Worm (Caenorhabditis elegans) whole organism, late embryonic: ENCODE results near the gene ZK809.5.

ENCODE experiments used
- C08G9.2 ChIP-seq: sonication (generic microtip); optimal IDR thresholded peaks from 2 replicates; lab custom pipeline; 2016; ENCODE audit warnings: mild to moderate bottlenecking, missing genetic modification characterization, moderate library complexity, missing compliant biosample characterization
- C38D4.7 ChIP-seq: fragments of 200-800 bp; sonication (Bioruptor generic); optimal IDR thresholded peaks from 2 replicates; lab custom pipeline; 2018; ENCODE audit warnings: mild to moderate bottlenecking, missing genetic modification characterization, moderate library complexity, missing compliant biosample characterization
- F13H6.1 ChIP-seq: sonication (generic microtip); optimal IDR thresholded peaks from 2 replicates; lab custom pipeline; 2016; ENCODE audit warnings: missing genetic modification characterization, missing compliant biosample characterization
- K02D7.2 ChIP-seq: sonication (generic microtip); optimal IDR thresholded peaks from 2 replicates; lab custom pipeline; 2017; ENCODE audit warnings: mild to moderate bottlenecking, missing genetic modification characterization, missing compliant biosample characterization
- ama-1 ChIP-seq: fragments of 150-350 bp; optimal IDR thresholded peaks from 2 replicates; lab custom pipeline; 2014
- ceh-19 ChIP-seq: fragments of 200-800 bp; sonication (Bioruptor generic); optimal IDR thresholded peaks from 2 replicates; lab custom pipeline; 2018; ENCODE audit warnings: mild to moderate bottlenecking, missing genetic modification characterization, missing compliant biosample characterization
- ceh-30 ChIP-seq: fragments of 150-350 bp; optimal IDR thresholded peaks from 2 replicates; lab custom pipeline; 2014; ENCODE audit warnings: missing biosample characterization, missing genetic modification characterization
- ceh-31 ChIP-seq: sonication (generic microtip); optimal IDR thresholded peaks from 2 replicates; lab custom pipeline; 2016; ENCODE audit warnings: missing genetic modification characterization, missing compliant biosample characterization
- ceh-45 ChIP-seq: fragments of 200-800 bp; sonication (Bioruptor generic); IDR thresholded peaks from 2 replicates; pipeline ENCODE4 v1.3.6; 2022; ENCODE audit warnings: missing genetic modification reagents, missing genetic modification characterization, missing compliant biosample characterization
- ceh-48 ChIP-seq: sonication (generic microtip); optimal IDR thresholded peaks from 2 replicates; lab custom pipeline; 2016; ENCODE audit warnings: missing genetic modification characterization, inconsistent platforms, missing compliant biosample characterization
- ceh-9 ChIP-seq: sonication (generic microtip); optimal IDR thresholded peaks from 2 replicates; lab custom pipeline; 2016; ENCODE audit warnings: mild to moderate bottlenecking, missing genetic modification characterization, inconsistent platforms, missing compliant biosample characterization
- dmd-4 ChIP-seq: sonication (generic microtip); optimal IDR thresholded peaks from 2 replicates; lab custom pipeline; 2016; ENCODE audit warnings: borderline replicate concordance, missing genetic modification characterization, missing compliant biosample characterization
- dve-1 ChIP-seq: sonication (generic microtip); optimal IDR thresholded peaks from 2 replicates; lab custom pipeline; 2017; ENCODE audit warnings: antibody characterized with exemption, mild to moderate bottlenecking, missing genetic modification characterization, missing compliant biosample characterization
- elt-2 ChIP-seq: sonication (generic microtip); optimal IDR thresholded peaks from 2 replicates; lab custom pipeline; 2016; ENCODE audit warnings: missing genetic modification reagents, missing genetic modification characterization, missing compliant biosample characterization
- elt-4 ChIP-seq: sonication (generic microtip); optimal IDR thresholded peaks from 2 replicates; lab custom pipeline; 2016; ENCODE audit warnings: missing genetic modification characterization, missing compliant biosample characterization
- ets-4 ChIP-seq: sonication (generic microtip); optimal IDR thresholded peaks from 2 replicates; lab custom pipeline; 2016; ENCODE audit warnings: missing genetic modification characterization, missing compliant biosample characterization
- eyg-1 ChIP-seq: sonication (generic microtip); optimal IDR thresholded peaks from 2 replicates; lab custom pipeline; 2016; ENCODE audit warnings: missing genotype, missing genetic modification characterization, missing compliant biosample characterization
- fax-1 ChIP-seq: sonication (generic microtip); optimal IDR thresholded peaks from 2 replicates; lab custom pipeline; 2016; ENCODE audit warnings: missing genotype, missing genetic modification characterization, missing compliant biosample characterization
- fkh-10 ChIP-seq: fragments of 150-350 bp; optimal IDR thresholded peaks from 2 replicates; lab custom pipeline; 2014; ENCODE audit warnings: missing biosample characterization, missing genetic modification reagents, missing genetic modification characterization
- fkh-6 ChIP-seq: sonication (generic microtip); optimal IDR thresholded peaks from 2 replicates; lab custom pipeline; 2016; ENCODE audit warnings: missing genetic modification characterization, missing compliant biosample characterization
- gmeb-2 ChIP-seq: sonication (generic microtip); optimal IDR thresholded peaks from 2 replicates; lab custom pipeline; 2016; ENCODE audit warnings: missing genetic modification characterization, inconsistent platforms, missing compliant biosample characterization
- hlh-15 ChIP-seq: sonication (generic microtip); optimal IDR thresholded peaks from 2 replicates; lab custom pipeline; 2016; ENCODE audit warnings: missing genetic modification characterization, missing compliant biosample characterization
- hlh-30 ChIP-seq: sonication (generic microtip); optimal IDR thresholded peaks from 2 replicates; lab custom pipeline; 2017; ENCODE audit warnings: antibody characterized with exemption, missing genetic modification characterization, missing compliant biosample characterization; ENCODE audit not compliant: insufficient read depth
- hlh-6 ChIP-seq: sonication (generic microtip); optimal IDR thresholded peaks from 2 replicates; lab custom pipeline; 2016; ENCODE audit warnings: missing genotype, missing genetic modification characterization, missing compliant biosample characterization
- lim-6 ChIP-seq: sonication (generic microtip); optimal IDR thresholded peaks from 2 replicates; lab custom pipeline; 2016; ENCODE audit warnings: missing genetic modification characterization, missing compliant biosample characterization
- madf-2 ChIP-seq: sonication (generic microtip); optimal IDR thresholded peaks from 2 replicates; lab custom pipeline; 2017; ENCODE audit warnings: missing genetic modification characterization, missing compliant biosample characterization
- mec-3 ChIP-seq: sonication (generic microtip); optimal IDR thresholded peaks from 2 replicates; lab custom pipeline; 2016; ENCODE audit warnings: borderline replicate concordance, missing genetic modification characterization, missing compliant biosample characterization
- nfya-1 ChIP-seq: sonication (generic microtip); optimal IDR thresholded peaks from 2 replicates; lab custom pipeline; 2017; ENCODE audit warnings: missing genetic modification characterization, mild to moderate bottlenecking, missing compliant biosample characterization, antibody characterized with exemption, moderate library complexity
- nhr-232 ChIP-seq: sonication (generic microtip); optimal IDR thresholded peaks from 2 replicates; lab custom pipeline; 2016; ENCODE audit warnings: missing genetic modification characterization, missing compliant biosample characterization
- npax-4 ChIP-seq: sonication (generic microtip); optimal IDR thresholded peaks from 2 replicates; lab custom pipeline; 2016; ENCODE audit warnings: missing genetic modification characterization, missing compliant biosample characterization
- pag-3 ChIP-seq: sonication (generic microtip); optimal IDR thresholded peaks from 2 replicates; lab custom pipeline; 2016; ENCODE audit warnings: missing compliant biosample characterization, missing genetic modification characterization, borderline replicate concordance
- pha-2 ChIP-seq: sonication (generic microtip); optimal IDR thresholded peaks from 2 replicates; lab custom pipeline; 2017; ENCODE audit warnings: mild to moderate bottlenecking, missing genetic modification characterization, missing compliant biosample characterization
- ref-2 ChIP-seq: sonication (generic microtip); optimal IDR thresholded peaks from 2 replicates; lab custom pipeline; 2016; ENCODE audit warnings: missing genetic modification characterization, missing compliant biosample characterization
- sdc-2 ChIP-seq: sonication (generic microtip); optimal IDR thresholded peaks from 2 replicates; lab custom pipeline; 2016; ENCODE audit warnings: missing genotype, missing genetic modification characterization, missing compliant biosample characterization
- sox-4 ChIP-seq: sonication (generic microtip); optimal IDR thresholded peaks from 2 replicates; lab custom pipeline; 2017; ENCODE audit warnings: mild to moderate bottlenecking, missing genetic modification characterization, inconsistent platforms, missing compliant biosample characterization
- tbx-2 ChIP-seq: sonication (generic microtip); optimal IDR thresholded peaks from 2 replicates; lab custom pipeline; 2016; ENCODE audit warnings: missing genetic modification characterization, missing compliant biosample characterization
- ttx-3 ChIP-seq: sonication (generic microtip); optimal IDR thresholded peaks from 2 replicates; lab custom pipeline; 2016; ENCODE audit warnings: missing genetic modification reagents, missing genetic modification characterization, missing compliant biosample characterization
- unc-3 ChIP-seq, 2 experiments: fragments of 200-800 bp in 1 of 2; sonication (Bioruptor generic) in 1 of 2; sonication (generic microtip) in 1 of 2; conservative IDR thresholded peaks in 1 of 2; optimal IDR thresholded peaks in 1 of 2; 2 replicates each; pipeline versions ENCODE4 v1.3.6 to Lab custom; 2016 to 2022; ENCODE audit warnings: missing compliant biosample characterization in 2 of 2, missing genetic modification characterization in 2 of 2, missing genetic modification reagents in 1 of 2
- unc-55 ChIP-seq: sonication (generic microtip); optimal IDR thresholded peaks from 2 replicates; lab custom pipeline; 2017; ENCODE audit warnings: missing biosample characterization, missing genetic modification reagents, missing genetic modification characterization
- zip-5 ChIP-seq: sonication (generic microtip); optimal IDR thresholded peaks from 2 replicates; lab custom pipeline; 2016; ENCODE audit warnings: missing genetic modification characterization, missing compliant biosample characterization
- ztf-16 ChIP-seq: sonication (generic microtip); optimal IDR thresholded peaks from 2 replicates; lab custom pipeline; 2017; ENCODE audit warnings: missing genetic modification characterization, missing compliant biosample characterization

ZK809.5 gene

DNA sequence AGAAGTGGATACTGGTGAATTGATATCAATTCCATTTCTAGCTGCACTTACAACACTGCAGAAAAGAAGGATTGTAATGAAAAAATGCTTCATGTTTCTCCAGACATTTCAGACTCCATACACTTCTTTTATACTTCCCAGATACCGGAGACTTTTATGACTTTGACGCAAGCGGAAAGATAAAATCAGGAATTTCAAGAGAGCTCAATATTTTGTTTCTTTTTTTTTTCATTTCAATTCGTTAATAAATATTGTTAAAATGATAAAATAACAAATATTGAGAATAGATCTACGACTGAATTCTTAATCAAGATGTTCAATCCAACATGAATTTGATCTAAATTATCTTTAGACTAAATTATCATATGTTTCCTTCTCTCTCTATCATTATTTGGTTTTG is 31.0 kb upstream of the ZK809.5 start, which contains the start of gene lys-5:
lys-5 (minus strand) TSS at position 101 of the 400 bp plus-strand sequence.
- TF ChIP-seq fkh-10 (GFP tag; lab: Kevin White, UChicago) (no peak), madf-2 (tag; lab: Kevin White, UChicago) (no peak), hlh-30 (tag; lab: Kevin White, UChicago) (no peak), npax-4 (no peak), ceh-31 (tag; lab: Kevin White, UChicago) (no peak), pag-3 (tag; lab: Kevin White, UChicago) (no peak), ztf-16 (tag; lab: Kevin White, UChicago) (no peak), ceh-9 (tag; lab: Kevin White, UChicago) (no peak), ama-1 (lab: Kevin White, UChicago) (no peak), K02D7.2 (tag; lab: Kevin White, UChicago) (no peak), ref-2 (tag; lab: Kevin White, UChicago) (no peak), zip-5 (tag; lab: Kevin White, UChicago) (no peak), F13H6.1 (tag; lab: Kevin White, UChicago) (no peak), fax-1 (tag; lab: Kevin White, UChicago) (no peak), ceh-19 (GFP tag; lab: Kevin White, UChicago) (no peak), hlh-15 (tag; lab: Kevin White, UChicago) (no peak)

DNA sequence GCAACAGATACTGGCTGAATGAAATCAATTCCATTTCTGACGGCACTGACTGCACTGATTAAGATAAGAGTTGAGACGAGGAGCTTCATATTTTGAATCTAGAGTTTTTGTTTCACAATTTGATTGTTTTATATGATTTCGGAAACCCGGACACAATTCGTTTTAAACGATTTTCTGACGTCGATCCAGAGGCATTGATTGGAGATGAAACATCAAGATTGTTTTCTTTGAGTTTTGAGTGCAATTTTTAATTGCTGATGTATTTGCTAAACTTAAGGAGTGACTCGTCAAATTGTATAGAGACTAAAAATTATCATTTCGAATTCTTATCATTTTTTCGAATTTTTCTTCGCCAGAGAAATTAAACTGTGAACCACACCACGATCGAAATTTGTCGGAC is 28.7 kb upstream of the ZK809.5 start, which contains the start of gene lys-6:
lys-6 (minus strand) TSS at position 101 of the 400 bp plus-strand sequence.
- no peak for TF ChIP-seq elt-4 (tag; lab: Kevin White, UChicago)
- TF ChIP-seq hlh-6 (tag; lab: Kevin White, UChicago), result no peak
- TF ChIP-seq C08G9.2, result no peak
- TF ChIP-seq dmd-4 (tag; lab: Kevin White, UChicago), result no peak
- TF ChIP-seq fkh-6 (tag; lab: Kevin White, UChicago), result no peak
- no peak for TF ChIP-seq ceh-9 (tag; lab: Kevin White, UChicago)
- TF ChIP-seq ceh-31 (tag; lab: Kevin White, UChicago), result no peak
- no peak for TF ChIP-seq tbx-2 (tag; lab: Kevin White, UChicago)

DNA sequence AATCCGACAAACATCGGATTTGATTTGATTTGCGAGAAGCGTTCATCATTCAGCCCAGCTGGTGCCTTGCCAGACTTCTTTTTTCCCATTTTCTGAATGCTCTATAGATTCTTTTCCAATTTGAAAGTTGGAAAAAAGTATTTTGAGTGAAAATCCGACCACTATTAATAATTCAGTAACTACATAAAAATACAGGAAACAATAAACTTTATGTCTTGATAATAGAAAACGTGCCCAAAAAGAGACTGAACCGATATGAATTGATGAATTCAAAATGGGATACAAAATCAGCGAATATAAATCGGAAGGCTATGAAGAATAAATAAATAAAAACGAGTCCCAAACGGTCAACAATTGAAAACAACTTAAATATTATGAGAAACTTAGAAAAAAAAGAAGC is 24.8 kb upstream of the ZK809.5 start, which contains the start of gene F58B3.4:
F58B3.4 (minus strand) TSS at position 101 of the 400 bp plus-strand sequence.
- TF ChIP-seq unc-3 (GFP tag; conservative IDR thresholded peaks at IDR 0.05; lab: Robert Waterston, UW) (no peak), unc-3 (tag; optimal IDR thresholded peaks at IDR 0.05; lab: Kevin White, UChicago) (no peak), pha-2 (tag; lab: Kevin White, UChicago) (no peak), sdc-2 (tag; lab: Kevin White, UChicago) (no peak), lim-6 (tag; lab: Kevin White, UChicago) (no peak)

DNA sequence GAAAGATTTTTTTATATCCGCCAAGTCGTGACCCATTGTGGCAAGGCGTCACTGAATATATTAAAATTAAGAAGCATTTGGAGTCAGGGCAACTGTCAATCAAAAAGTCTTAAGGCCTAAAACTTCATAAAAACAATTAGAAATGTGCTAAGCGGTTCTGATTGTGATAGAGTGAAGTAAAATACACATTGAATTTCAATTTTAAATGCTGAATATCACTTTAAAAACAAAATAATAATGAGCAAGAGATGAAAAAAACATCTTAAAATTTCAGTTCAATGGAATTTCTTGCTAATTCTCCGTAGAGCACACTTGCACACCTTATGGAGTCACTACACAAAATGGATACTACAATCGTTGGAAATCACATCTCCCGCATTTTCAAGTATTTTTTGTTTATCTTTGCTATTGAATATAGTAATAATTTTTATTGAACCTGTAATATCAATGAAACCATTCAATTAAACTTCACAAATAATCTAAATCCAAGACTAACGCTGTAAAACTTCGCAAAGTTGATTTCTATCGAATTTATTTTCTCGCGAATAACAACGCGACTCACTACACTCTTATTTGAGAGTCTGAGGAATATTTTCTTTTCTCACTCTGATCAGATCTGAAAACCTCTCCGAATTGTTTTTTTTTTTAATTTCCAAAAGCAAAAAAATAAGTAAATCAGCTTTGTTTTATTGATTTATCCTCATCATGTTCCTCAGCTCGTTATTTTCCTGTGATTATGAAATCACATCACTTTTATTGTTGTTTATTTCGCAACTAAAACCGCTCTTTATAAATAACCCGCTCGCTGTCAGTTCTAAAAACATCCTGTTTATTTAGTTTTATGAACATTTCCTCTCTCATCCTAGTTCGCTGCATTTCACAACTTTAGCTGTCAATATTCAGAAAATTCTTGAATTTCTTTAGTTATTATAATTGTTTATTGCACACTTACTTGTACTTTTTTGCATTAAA is 20.8 kb upstream of the ZK809.5 start, which contains the start of gene mars-1:
mars-1 (minus strand) TSS at position 51 of the 972 bp plus-strand sequence.
- TF ChIP-seq gmeb-2 (tag; lab: Kevin White, UChicago) (no peak), F13H6.1 (tag; lab: Kevin White, UChicago) (peak; percentile 72), ceh-45 (no peak), ttx-3 (tag; lab: Kevin White, UChicago) (no peak), ceh-19 (GFP tag; lab: Kevin White, UChicago) (peak; percentile 21), elt-4 (tag; lab: Kevin White, UChicago) (no peak), mec-3 (tag; lab: Kevin White, UChicago) (peak; percentile 49), lim-6 (tag; lab: Kevin White, UChicago) (peak; percentile 54), hlh-15 (tag; lab: Kevin White, UChicago) (no peak), ceh-31 (tag; lab: Kevin White, UChicago) (peak; percentile 94), ceh-30 (tag; lab: Kevin White, UChicago) (no peak), dve-1 (tag; lab: Kevin White, UChicago) (no peak), ceh-48 (tag; lab: Kevin White, UChicago) (no peak), nhr-232 (tag; lab: Kevin White, UChicago) (no peak), sdc-2 (tag; lab: Kevin White, UChicago) (no peak), eyg-1 (tag; lab: Kevin White, UChicago) (peak; percentile 18), npax-4 (no peak), unc-55 (GFP tag; lab: Kevin White, UChicago) (no peak), nfya-1 (tag; lab: Kevin White, UChicago) (no peak), madf-2 (tag; lab: Kevin White, UChicago) (no peak), dmd-4 (tag; lab: Kevin White, UChicago) (no peak), C38D4.7 (GFP tag; lab: Kevin White, UChicago) (no peak), elt-2 (tag; lab: Kevin White, UChicago) (peak; percentile 59), pag-3 (tag; lab: Kevin White, UChicago) (no peak), sox-4 (tag; lab: Kevin White, UChicago) (no peak), ets-4 (tag; lab: Kevin White, UChicago) (peak; percentile 90)
